Worm (Caenorhabditis elegans) whole organism, L4 larva: ENCODE data around the gene C56A3.8.
A peak's percentile ranks its signal among the peaks of the same experiment; 100 is the strongest.

ENCODE experiments used
- D1046.2 ChIP-seq: fragments of 200-800 bp; sonication (Bioruptor generic); IDR thresholded peaks from 2 replicates; pipeline ENCODE4 v1.3.6; 2022; ENCODE audit warnings: missing genetic modification characterization, missing compliant biosample characterization
- F10B5.3 ChIP-seq: sonication (generic microtip); optimal IDR thresholded peaks from 2 replicates; lab custom pipeline; 2016; ENCODE audit warnings: mild to moderate bottlenecking, missing genetic modification characterization, missing compliant biosample characterization
- F26F4.8 ChIP-seq: fragments of 200-800 bp; sonication (Bioruptor generic); conservative IDR thresholded peaks from 2 replicates; pipeline ENCODE4 v1.3.6; 2022; ENCODE audit warnings: missing genetic modification characterization, missing compliant biosample characterization
- F37D6.2 ChIP-seq: sonication (generic microtip); optimal IDR thresholded peaks from 2 replicates; lab custom pipeline; 2016; ENCODE audit warnings: mild to moderate bottlenecking, missing genetic modification characterization, missing compliant biosample characterization
- Y105C5A.15 ChIP-seq: fragments of 200-800 bp; sonication (Bioruptor generic); IDR thresholded peaks from 2 replicates; pipeline ENCODE4 v1.3.6; 2022; ENCODE audit warnings: missing genetic modification characterization, missing compliant biosample characterization
- Y48G9A.11 ChIP-seq: fragments of 200-800 bp; sonication (Bioruptor generic); IDR thresholded peaks from 2 replicates; pipeline ENCODE4 v1.3.6; 2022; ENCODE audit warnings: missing genetic modification reagents, missing genetic modification characterization, missing compliant biosample characterization
- Y75B8A.6 ChIP-seq: fragments of 200-800 bp; sonication (Bioruptor generic); IDR thresholded peaks from 2 replicates; pipeline ENCODE4 v1.3.6; 2022; ENCODE audit warnings: missing genetic modification reagents, missing genetic modification characterization, missing compliant biosample characterization
- ZK546.5 ChIP-seq, 2 experiments: sonication (generic microtip); optimal IDR thresholded peaks; 2 replicates each; lab custom pipeline; 2017; ENCODE audit warnings: missing biosample characterization in 2 of 2, missing genetic modification characterization in 2 of 2
- aha-1 ChIP-seq: fragments of 150-350 bp; peaks from one replicate; lab custom pipeline; 2014; ENCODE audit warnings: missing biosample characterization, missing genetic modification characterization
- ceh-32 ChIP-seq: sonication (generic microtip); optimal IDR thresholded peaks from 2 replicates; lab custom pipeline; 2016; ENCODE audit warnings: mild to moderate bottlenecking, missing genetic modification characterization, missing compliant biosample characterization; ENCODE audit not compliant: poor library complexity
- ceh-44 ChIP-seq: fragments of 200-800 bp; sonication (Bioruptor generic); IDR thresholded peaks from 2 replicates; pipeline ENCODE4 v1.3.6; 2022; ENCODE audit warnings: missing genetic modification reagents, missing genetic modification characterization, missing compliant biosample characterization
- ceh-82 ChIP-seq: sonication (generic microtip); optimal IDR thresholded peaks from 2 replicates; lab custom pipeline; 2017; ENCODE audit warnings: missing biosample characterization, missing genetic modification characterization
- ces-1 ChIP-seq: fragments of 150-350 bp; sonication (generic microtip); optimal IDR thresholded peaks from 4 replicates; lab custom pipeline; 2014; ENCODE audit warnings: missing biosample characterization, missing genetic modification reagents, missing genetic modification characterization
- duxl-1 ChIP-seq: sonication (generic microtip); optimal IDR thresholded peaks from 2 replicates; lab custom pipeline; 2016; ENCODE audit warnings: mild to moderate bottlenecking, missing genetic modification characterization, moderate library complexity, missing compliant biosample characterization; ENCODE audit not compliant: poor library complexity
- dve-1 ChIP-seq: sonication (generic microtip); optimal IDR thresholded peaks from 2 replicates; lab custom pipeline; 2017; ENCODE audit warnings: antibody characterized with exemption, mild to moderate bottlenecking, missing genetic modification characterization, missing compliant biosample characterization; ENCODE audit not compliant: insufficient read depth
- egl-43 ChIP-seq: fragments of 200-800 bp; sonication (Bioruptor generic); IDR thresholded peaks from 2 replicates; pipeline ENCODE4 v1.3.6; 2022; ENCODE audit warnings: missing genetic modification reagents, missing genetic modification characterization, missing compliant biosample characterization
- hif-1 ChIP-seq, 2 experiments: sonication (generic microtip); optimal IDR thresholded peaks; 2 replicates each; lab custom pipeline; 2016 to 2017; ENCODE audit warnings: missing compliant biosample characterization in 2 of 2, missing genetic modification characterization in 2 of 2, missing genetic modification reagents in 2 of 2, missing genotype in 2 of 2, mild to moderate bottlenecking in 1 of 2
- hlh-30 ChIP-seq: sonication (generic microtip); optimal IDR thresholded peaks from 2 replicates; lab custom pipeline; 2017; ENCODE audit warnings: antibody characterized with exemption, mild to moderate bottlenecking, missing genetic modification characterization, missing compliant biosample characterization; ENCODE audit not compliant: insufficient read depth
- lim-7 ChIP-seq: fragments of 200-800 bp; sonication (Bioruptor generic); IDR thresholded peaks from 2 replicates; pipeline ENCODE4 v1.3.6; 2022; ENCODE audit warnings: missing genetic modification characterization, missing compliant biosample characterization
- lin-38 ChIP-seq: fragments of 200-800 bp; sonication (Bioruptor generic); IDR thresholded peaks from 2 replicates; pipeline ENCODE4 v1.3.6; 2022; ENCODE audit warnings: missing genetic modification reagents, missing genetic modification characterization, missing compliant biosample characterization
- lir-3 ChIP-seq: sonication (generic microtip); optimal IDR thresholded peaks from 2 replicates; lab custom pipeline; 2016; ENCODE audit warnings: mild to moderate bottlenecking, missing genetic modification characterization, missing compliant biosample characterization
- lsy-2 ChIP-seq, 2 experiments: fragments of 150-350 bp in 1 of 2; sonication (generic microtip) in 1 of 2; optimal IDR thresholded peaks; 2 replicates each; lab custom pipeline; 2014 to 2017; ENCODE audit warnings: missing biosample characterization in 2 of 2, missing genetic modification characterization in 2 of 2
- madf-5 ChIP-seq, 2 experiments: fragments of 200-800 bp; sonication (Bioruptor generic); IDR thresholded peaks; 2 replicates each; pipeline ENCODE4 v1.3.6; 2022; ENCODE audit warnings: missing compliant biosample characterization in 2 of 2, missing genetic modification characterization in 2 of 2
- madf-9 ChIP-seq: fragments of 200-800 bp; sonication (Bioruptor generic); conservative IDR thresholded peaks from 2 replicates; pipeline ENCODE4 v1.3.6; 2022; ENCODE audit warnings: missing genetic modification reagents, missing genetic modification characterization, missing compliant biosample characterization
- mdl-1 ChIP-seq, 2 experiments: fragments of 150-350 bp in 1 of 2; sonication (generic microtip) in 1 of 2; optimal IDR thresholded peaks; 2 replicates each; lab custom pipeline; 2014 to 2017; ENCODE audit warnings: missing biosample characterization in 2 of 2, missing genetic modification characterization in 2 of 2
- nhr-25 ChIP-seq: sonication (generic microtip); optimal IDR thresholded peaks from 2 replicates; lab custom pipeline; 2017; ENCODE audit warnings: missing genetic modification characterization, mild to moderate bottlenecking, missing compliant biosample characterization, antibody characterized with exemption, moderate library complexity, borderline replicate concordance; ENCODE audit not compliant: insufficient read depth
- nhr-28 ChIP-seq: fragments of 150-350 bp; optimal IDR thresholded peaks from 2 replicates; lab custom pipeline; 2014; ENCODE audit warnings: missing biosample characterization, missing genetic modification characterization
- nhr-48 ChIP-seq: sonication (generic microtip); optimal IDR thresholded peaks from 2 replicates; lab custom pipeline; 2016; ENCODE audit warnings: mild to moderate bottlenecking, missing genetic modification characterization, missing compliant biosample characterization
- nhr-77 ChIP-seq: fragments of 150-350 bp; optimal IDR thresholded peaks from 2 replicates; lab custom pipeline; 2014; ENCODE audit warnings: missing biosample characterization, missing genetic modification characterization
- pha-4 ChIP-seq, 2 experiments: fragments of 150-350 bp in 1 of 2; fragments of 200-800 bp in 1 of 2; sonication (Bioruptor generic) in 1 of 2; IDR thresholded peaks in 1 of 2; optimal IDR thresholded peaks in 1 of 2; 2 replicates each; pipeline versions ENCODE4 v1.3.6 to Lab custom; 2014 to 2022; ENCODE audit warnings: missing genetic modification characterization in 2 of 2, missing genetic modification reagents in 2 of 2, missing biosample characterization in 1 of 2, missing compliant biosample characterization in 1 of 2
- php-3 ChIP-seq: fragments of 200-800 bp; sonication (Bioruptor generic); IDR thresholded peaks from 2 replicates; pipeline ENCODE4 v1.3.6; 2022; ENCODE audit warnings: missing genetic modification reagents, missing genetic modification characterization, missing compliant biosample characterization
- saeg-2 ChIP-seq: fragments of 200-800 bp; sonication (Bioruptor generic); IDR thresholded peaks from 2 replicates; pipeline ENCODE4 v1.3.6; 2022; ENCODE audit warnings: missing genetic modification reagents, missing genetic modification characterization, missing compliant biosample characterization
- sdz-12 ChIP-seq: fragments of 200-800 bp; sonication (Bioruptor generic); optimal IDR thresholded peaks from 2 replicates; lab custom pipeline; 2018; ENCODE audit warnings: mild to moderate bottlenecking, missing genetic modification characterization, missing compliant biosample characterization
- set-16 ChIP-seq: fragments of 200-800 bp; sonication (Bioruptor generic); IDR thresholded peaks from 2 replicates; pipeline ENCODE4 v1.3.6; 2022; ENCODE audit warnings: missing genetic modification reagents, missing genetic modification characterization, missing compliant biosample characterization
- snpc-1.2 ChIP-seq: fragments of 200-800 bp; sonication (Bioruptor generic); IDR thresholded peaks from 2 replicates; pipeline ENCODE4 v1.3.6; 2022; ENCODE audit warnings: missing genetic modification reagents, missing genetic modification characterization, missing compliant biosample characterization
- unc-62 ChIP-seq, 3 experiments: fragments of 150-350 bp in 1 of 3; sonication (generic microtip); optimal IDR thresholded peaks in 2 of 3; peaks in 1 of 3; 1 replicate in 1 of 3; 2 replicates in 2 of 3; lab custom pipeline; 2014 to 2017; ENCODE audit warnings: missing biosample characterization in 3 of 3, missing genetic modification characterization in 3 of 3, missing genetic modification reagents in 3 of 3, missing genotype in 1 of 3
- zag-1 ChIP-seq: fragments of 150-350 bp; optimal IDR thresholded peaks from 2 replicates; lab custom pipeline; 2014; ENCODE audit warnings: missing biosample characterization, missing genetic modification characterization
- zfp-3 ChIP-seq: fragments of 200-800 bp; sonication (Bioruptor generic); conservative IDR thresholded peaks from 2 replicates; pipeline ENCODE4 v1.3.6; 2022; ENCODE audit warnings: missing genetic modification reagents, missing genetic modification characterization, missing compliant biosample characterization
- zip-11 ChIP-seq: fragments of 200-800 bp; sonication (Bioruptor generic); IDR thresholded peaks from 2 replicates; pipeline ENCODE4 v1.3.6; 2022; ENCODE audit warnings: missing genetic modification characterization, missing compliant biosample characterization

C56A3.8 gene

ce11 chrV:13593083-13593482, 33.0 kb downstream of the C56A3.8 start, which contains the start of gene F53F4.4:
TSS of gene F53F4.4 (plus strand) at chrV:13593383.
- TF ChIP-seq duxl-1 (tag; lab: Kevin White, UChicago) (no peak), nhr-77 (tag; lab: Kevin White, UChicago) (no peak), nhr-28 (tag; lab: Kevin White, UChicago) (no peak), set-16 (GFP tag; lab: Robert Waterston, UW) (no peak), saeg-2 (GFP tag; lab: Robert Waterston, UW) (no peak), F26F4.8 (GFP tag; lab: Robert Waterston, UW) (no peak), unc-62 (GFP tag; optimal IDR thresholded peaks at IDR 0.05 in 1 of 2; lab: Kevin White, UChicago) (peak in 1 of 2 experiments; percentile 32), unc-62 (tag; optimal IDR thresholded peaks at IDR 0.05; lab: Kevin White, UChicago) (no peak), aha-1 (tag; lab: Kevin White, UChicago) (peak; percentile 37), zag-1 (tag; lab: Kevin White, UChicago) (no peak), hlh-30 (tag; lab: Kevin White, UChicago) (no peak), hif-1 (tag; optimal IDR thresholded peaks at IDR 0.05; lab: Kevin White, UChicago) (no peak), ceh-82 (tag; lab: Kevin White, UChicago) (no peak), Y105C5A.15 (GFP tag; lab: Robert Waterston, UW) (no peak), ces-1 (GFP tag; lab: Kevin White, UChicago) (no peak), snpc-1.2 (no peak), Y48G9A.11 (GFP tag; lab: Robert Waterston, UW) (no peak), madf-9 (GFP tag; lab: Robert Waterston, UW) (no peak), sdz-12 (GFP tag; lab: Kevin White, UChicago) (no peak), lsy-2 (tag; optimal IDR thresholded peaks at IDR 0.05; lab: Kevin White, UChicago) (no peak), egl-43 (GFP tag; lab: Robert Waterston, UW) (peak; percentile 25; the same call in 1 of the 2 replicates), ceh-32 (tag; lab: Kevin White, UChicago) (no peak), php-3 (GFP tag; lab: Robert Waterston, UW) (no peak), lin-38 (GFP tag; lab: Robert Waterston, UW) (peak; percentile 41), madf-5 (GFP tag; IDR thresholded peaks at IDR 0.05; lab: Robert Waterston, UW) (no peak)
- TF ChIP-seq, all 104 proteins: peak for 4

- no peak for TF ChIP-seq hif-1 (tag; optimal IDR thresholded peaks at IDR 0.05; lab: Kevin White, UChicago)
- TF ChIP-seq pha-4 (GFP tag; IDR thresholded peaks at IDR 0.05; lab: Robert Waterston, UW): no peak
- no peak for TF ChIP-seq pha-4 (tag; optimal IDR thresholded peaks at IDR 0.05; lab: Kevin White, UChicago)
- TF ChIP-seq ZK546.5 (tag; optimal IDR thresholded peaks at IDR 0.05; lab: Kevin White, UChicago): no peak
- no peak for TF ChIP-seq zfp-3 (GFP tag; lab: Robert Waterston, UW)
- no peak for TF ChIP-seq ceh-44
- no peak for TF ChIP-seq ces-1 (GFP tag; lab: Kevin White, UChicago)
- no peak for TF ChIP-seq nhr-25
- TF ChIP-seq F37D6.2 (tag; lab: Kevin White, UChicago): no peak
- TF ChIP-seq lir-3 (tag; lab: Kevin White, UChicago): no peak
- TF ChIP-seq Y75B8A.6 (GFP tag; lab: Robert Waterston, UW): no peak
- TF ChIP-seq unc-62 (GFP tag; optimal IDR thresholded peaks at IDR 0.05 in 1 of 2; lab: Kevin White, UChicago): no peak
- no peak for TF ChIP-seq unc-62 (tag; optimal IDR thresholded peaks at IDR 0.05; lab: Kevin White, UChicago)
- TF ChIP-seq zag-1 (tag; lab: Kevin White, UChicago): no peak
- no peak for TF ChIP-seq D1046.2 (GFP tag; lab: Robert Waterston, UW)
- no peak for TF ChIP-seq nhr-48 (tag; lab: Kevin White, UChicago)
- TF ChIP-seq F10B5.3: no peak
- no peak for TF ChIP-seq zip-11
- TF ChIP-seq lim-7 (GFP tag; lab: Robert Waterston, UW): no peak
- no peak for TF ChIP-seq dve-1 (tag; lab: Kevin White, UChicago)
- TF ChIP-seq mdl-1 (tag; optimal IDR thresholded peaks at IDR 0.05; lab: Kevin White, UChicago): no peak
Observed at ce11 chrV:13598370-13598769, 38.3 kb downstream of the C56A3.8 start.
